Worm (Caenorhabditis elegans) whole organism, young adult: ENCODE results near the gene cka-2.

Experiments
- B0035.1 ChIP-seq: sonication (generic microtip); optimal IDR thresholded peaks from 2 replicates; lab custom pipeline; 2016; ENCODE audit warnings: missing genetic modification characterization, mild to moderate bottlenecking, missing compliant biosample characterization, missing genotype, missing genetic modification reagents
- C06A6.2 ChIP-seq: fragments of 200-800 bp; sonication (Bioruptor generic); conservative IDR thresholded peaks from 2 replicates; pipeline ENCODE4 v1.3.6; 2022; ENCODE audit warnings: missing genetic modification characterization, missing compliant biosample characterization
- F37B4.10 ChIP-seq: fragments of 200-800 bp; sonication (Bioruptor generic); IDR thresholded peaks from 2 replicates; pipeline ENCODE4 v1.3.6; 2022; ENCODE audit warnings: missing genetic modification characterization, missing compliant biosample characterization
- F52B5.7 ChIP-seq: sonication (generic microtip); optimal IDR thresholded peaks from 2 replicates; lab custom pipeline; 2016; ENCODE audit warnings: mild to moderate bottlenecking, missing genetic modification characterization, missing compliant biosample characterization
- Y67H2A.10 ChIP-seq: fragments of 200-800 bp; sonication (Bioruptor generic); conservative IDR thresholded peaks from 2 replicates; pipeline ENCODE4 v1.3.6; 2022; ENCODE audit warnings: missing genetic modification reagents, missing genetic modification characterization, missing compliant biosample characterization
- Y95B8A.8 ChIP-seq: fragments of 200-800 bp; sonication (Bioruptor generic); IDR thresholded peaks from 2 replicates; pipeline ENCODE4 v1.3.6; 2022; ENCODE audit warnings: missing genetic modification reagents, missing genetic modification characterization, missing compliant biosample characterization
- ZK185.1 ChIP-seq: sonication (generic microtip); optimal IDR thresholded peaks from 2 replicates; lab custom pipeline; 2016; ENCODE audit warnings: mild to moderate bottlenecking, missing genetic modification characterization, missing compliant biosample characterization; ENCODE audit not compliant: poor library complexity, severe bottlenecking
- aptf-2 ChIP-seq: fragments of 200-800 bp; sonication (Bioruptor generic); conservative IDR thresholded peaks from 2 replicates; pipeline ENCODE4 v1.3.6; 2022; ENCODE audit warnings: missing genetic modification reagents, missing genetic modification characterization, missing compliant biosample characterization
- cebp-2 ChIP-seq: fragments of 200-800 bp; sonication (Bioruptor generic); IDR thresholded peaks from 2 replicates; pipeline ENCODE4 v1.3.6; 2022; ENCODE audit warnings: missing genetic modification characterization, missing compliant biosample characterization
- ceh-100 ChIP-seq: fragments of 200-800 bp; sonication (Bioruptor generic); IDR thresholded peaks from 2 replicates; pipeline ENCODE4 v1.3.6; 2022; ENCODE audit warnings: missing genetic modification reagents, missing genetic modification characterization, missing compliant biosample characterization
- dpff-1 ChIP-seq: sonication (generic microtip); optimal IDR thresholded peaks from 2 replicates; lab custom pipeline; 2017; ENCODE audit warnings: mild to moderate bottlenecking, missing genetic modification characterization, missing compliant biosample characterization
- egl-44 ChIP-seq: fragments of 200-800 bp; sonication (Bioruptor generic); IDR thresholded peaks from 2 replicates; pipeline ENCODE4 v1.3.6; 2022; ENCODE audit warnings: missing genetic modification reagents, missing genetic modification characterization, missing compliant biosample characterization
- him-1 ChIP-seq: sonication (generic microtip); optimal IDR thresholded peaks from 2 replicates; lab custom pipeline; 2016; ENCODE audit warnings: missing genotype, missing genetic modification reagents, missing genetic modification characterization, missing compliant biosample characterization
- hlh-12 ChIP-seq: sonication (generic microtip); optimal IDR thresholded peaks from 2 replicates; lab custom pipeline; 2016; ENCODE audit warnings: missing genetic modification characterization, missing compliant biosample characterization
- hlh-26 ChIP-seq: fragments of 200-800 bp; sonication (Bioruptor generic); conservative IDR thresholded peaks from 2 replicates; pipeline ENCODE4 v1.3.6; 2022; ENCODE audit warnings: missing genetic modification reagents, missing genetic modification characterization, missing compliant biosample characterization
- hmg-1.2 ChIP-seq: fragments of 200-800 bp; sonication (Bioruptor generic); IDR thresholded peaks from 2 replicates; pipeline ENCODE4 v1.3.6; 2022; ENCODE audit warnings: missing genetic modification reagents, missing genetic modification characterization, missing compliant biosample characterization
- hsf-1 ChIP-seq: fragments of 200-800 bp; sonication (Bioruptor generic); IDR thresholded peaks from 2 replicates; pipeline ENCODE4 v1.3.6; 2022; ENCODE audit warnings: missing genetic modification reagents, missing genetic modification characterization, missing compliant biosample characterization
- let-526 ChIP-seq: fragments of 200-800 bp; sonication (Bioruptor generic); IDR thresholded peaks from 2 replicates; pipeline ENCODE4 v1.3.6; 2022; ENCODE audit warnings: missing genetic modification reagents, missing genetic modification characterization, missing compliant biosample characterization
- let-607 ChIP-seq, 2 experiments: fragments of 200-800 bp in 1 of 2; sonication (Bioruptor generic) in 1 of 2; sonication (generic microtip) in 1 of 2; optimal IDR thresholded peaks; 2 replicates each; lab custom pipeline; 2016 to 2018; ENCODE audit warnings: mild to moderate bottlenecking in 2 of 2, missing compliant biosample characterization in 2 of 2, missing genetic modification characterization in 2 of 2, moderate library complexity in 2 of 2, missing genotype in 1 of 2
- lin-35 ChIP-seq, 3 experiments: fragments of 150-350 bp in 2 of 3; sonication (generic microtip) in 1 of 3; optimal IDR thresholded peaks; 2 replicates each; lab custom pipeline; 2014 to 2018; ENCODE audit warnings: missing biosample characterization in 3 of 3, missing genetic modification characterization in 3 of 3, missing genetic modification reagents in 3 of 3
- lin-40 ChIP-seq: sonication (generic microtip); optimal IDR thresholded peaks from 2 replicates; lab custom pipeline; 2016; ENCODE audit warnings: missing genetic modification characterization, mild to moderate bottlenecking, missing compliant biosample characterization, missing genotype, missing genetic modification reagents
- lsl-1 ChIP-seq: fragments of 200-800 bp; sonication (Bioruptor generic); optimal IDR thresholded peaks from 2 replicates; lab custom pipeline; 2018; ENCODE audit warnings: mild to moderate bottlenecking, missing genetic modification characterization, moderate library complexity, missing compliant biosample characterization
- madf-10 ChIP-seq: sonication (generic microtip); optimal IDR thresholded peaks from 2 replicates; lab custom pipeline; 2016; ENCODE audit warnings: mild to moderate bottlenecking, missing genetic modification characterization, missing compliant biosample characterization
- mes-4 ChIP-seq: sonication (generic microtip); optimal IDR thresholded peaks from 2 replicates; lab custom pipeline; 2016; ENCODE audit warnings: missing genotype, missing genetic modification characterization, missing compliant biosample characterization
- nhr-120 ChIP-seq: fragments of 200-800 bp; sonication (Bioruptor generic); IDR thresholded peaks from 2 replicates; pipeline ENCODE4 v1.3.6; 2022; ENCODE audit warnings: missing genetic modification characterization, missing compliant biosample characterization
- pbrm-1 ChIP-seq: fragments of 200-800 bp; sonication (Bioruptor generic); IDR thresholded peaks from 2 replicates; pipeline ENCODE4 v1.3.6; 2022; ENCODE audit warnings: missing genetic modification reagents, missing genetic modification characterization, missing compliant biosample characterization
- pha-4 ChIP-seq: fragments of 150-350 bp; sonication (generic microtip); optimal IDR thresholded peaks from 2 replicates; lab custom pipeline; 2014; ENCODE audit warnings: missing biosample characterization, missing genetic modification reagents, missing genetic modification characterization
- repo-1 ChIP-seq: sonication (generic microtip); optimal IDR thresholded peaks from 2 replicates; lab custom pipeline; 2017; ENCODE audit warnings: mild to moderate bottlenecking, missing genetic modification characterization, missing compliant biosample characterization
- snpc-1.1 ChIP-seq: sonication (generic microtip); optimal IDR thresholded peaks from 2 replicates; lab custom pipeline; 2017; ENCODE audit warnings: missing genetic modification characterization, mild to moderate bottlenecking, missing compliant biosample characterization, antibody characterized with exemption, moderate library complexity, missing genotype, missing genetic modification reagents; ENCODE audit not compliant: insufficient read depth
- sptf-2 ChIP-seq: fragments of 200-800 bp; sonication (Bioruptor generic); optimal IDR thresholded peaks from 2 replicates; lab custom pipeline; 2018; ENCODE audit warnings: mild to moderate bottlenecking, missing genetic modification characterization, missing compliant biosample characterization
- tlf-1 ChIP-seq: fragments of 200-800 bp; sonication (Bioruptor generic); optimal IDR thresholded peaks from 2 replicates; lab custom pipeline; 2018; ENCODE audit warnings: mild to moderate bottlenecking, missing genetic modification characterization, missing compliant biosample characterization
- zfh-2 ChIP-seq: fragments of 200-800 bp; sonication (Bioruptor generic); conservative IDR thresholded peaks from 2 replicates; pipeline ENCODE4 v1.3.6; 2022; ENCODE audit warnings: missing genetic modification reagents, missing genetic modification characterization, missing compliant biosample characterization
- zim-3 ChIP-seq: sonication (generic microtip); optimal IDR thresholded peaks from 2 replicates; lab custom pipeline; 2017; ENCODE audit warnings: mild to moderate bottlenecking, missing genetic modification characterization, moderate library complexity, missing compliant biosample characterization
- ztf-25 ChIP-seq: fragments of 200-800 bp; sonication (Bioruptor generic); IDR thresholded peaks from 2 replicates; pipeline ENCODE4 v1.3.6; 2022; ENCODE audit warnings: missing genetic modification reagents, missing genetic modification characterization, missing compliant biosample characterization
- ztf-28 ChIP-seq: fragments of 200-800 bp; sonication (Bioruptor generic); IDR thresholded peaks from 2 replicates; pipeline ENCODE4 v1.3.6; 2022; ENCODE audit warnings: missing genetic modification reagents, missing genetic modification characterization, missing compliant biosample characterization

cka-2 gene

ce11 chrX:4273614-4274013 lies 12.3 kb upstream of the cka-2 start, which contains the start of gene C52B9.10:
Gene C52B9.10, plus strand, starts transcription at chrX:4273914.
- TF ChIP-seq hsf-1 (GFP tag; lab: Robert Waterston, UW) (no peak), aptf-2 (GFP tag; lab: Robert Waterston, UW) (no peak), nhr-120 (GFP tag; lab: Robert Waterston, UW) (no peak), ztf-25 (GFP tag; lab: Robert Waterston, UW) (no peak), B0035.1 (tag; lab: Kevin White, UChicago) (no peak), sptf-2 (GFP tag; lab: Kevin White, UChicago) (no peak), pbrm-1 (no peak), hlh-12 (no peak)

- TF ChIP-seq zfh-2 (GFP tag; lab: Robert Waterston, UW) (no peak), cebp-2 (GFP tag; lab: Robert Waterston, UW) (no peak), ztf-25 (GFP tag; lab: Robert Waterston, UW) (no peak), aptf-2 (GFP tag; lab: Robert Waterston, UW) (no peak), pha-4 (tag; lab: Kevin White, UChicago) (no peak), let-607 (tag; optimal IDR thresholded peaks at IDR 0.05; lab: Kevin White, UChicago) (no peak), snpc-1.1 (tag; lab: Kevin White, UChicago) (no peak), Y95B8A.8 (GFP tag; lab: Robert Waterston, UW) (no peak), him-1 (no peak)
Measured at ce11 chrX:4274116-4274515, 11.8 kb upstream of the cka-2 start, which contains the start of gene mec-18. Gene mec-18, minus strand, starts transcription at chrX:4274216.

- TF ChIP-seq ztf-28 (no peak), Y67H2A.10 (GFP tag; lab: Robert Waterston, UW) (no peak), hmg-1.2 (GFP tag; lab: Robert Waterston, UW) (no peak)
Measured at ce11 chrX:4279294-4279782, 6.6 kb upstream of the cka-2 start, which contains the start of the genes twk-28 and ets-9. Gene twk-28, minus strand, starts transcription at chrX:4279344. Gene ets-9, plus strand, starts transcription at chrX:4279703.

ce11 chrX:4282380-4282779 lies 3.5 kb upstream of the cka-2 start, which contains the start of gene C52B9.19:
Gene C52B9.19, plus strand, starts transcription at chrX:4282555.
- TF ChIP-seq egl-44 (GFP tag; lab: Robert Waterston, UW) (no peak), him-1 (no peak), ceh-100 (GFP tag; lab: Robert Waterston, UW) (no peak)

- TF ChIP-seq repo-1 (tag; lab: Kevin White, UChicago): no peak
- no peak for TF ChIP-seq madf-10
- no peak for TF ChIP-seq aptf-2 (GFP tag; lab: Robert Waterston, UW)
- TF ChIP-seq dpff-1 (tag; lab: Kevin White, UChicago): no peak
- no peak for TF ChIP-seq ZK185.1 (tag; lab: Kevin White, UChicago)
- TF ChIP-seq hlh-26 (GFP tag; lab: Robert Waterston, UW): no peak
- TF ChIP-seq tlf-1 (GFP tag; lab: Kevin White, UChicago): no peak
- TF ChIP-seq zim-3: no peak
- no peak for TF ChIP-seq lin-40 (tag; lab: Kevin White, UChicago)
- TF ChIP-seq mes-4 (tag; lab: Kevin White, UChicago): no peak
- no peak for TF ChIP-seq F37B4.10
- TF ChIP-seq lin-35 (GFP tag; optimal IDR thresholded peaks at IDR 0.05; lab: Kevin White, UChicago): no peak
- no peak for TF ChIP-seq lsl-1 (GFP tag; lab: Kevin White, UChicago)
- TF ChIP-seq F52B5.7 (tag; lab: Kevin White, UChicago): no peak
- no peak for TF ChIP-seq let-526 (GFP tag; lab: Robert Waterston, UW)
- TF ChIP-seq ztf-25 (GFP tag; lab: Robert Waterston, UW): no peak
- TF ChIP-seq C06A6.2 (GFP tag; lab: Robert Waterston, UW): no peak
- TF ChIP-seq, all 124 proteins: peak for 0
Measured at ce11 chrX:4283989-4284388, 1.9 kb upstream of the cka-2 start, which contains the start of gene ets-10. Gene ets-10, plus strand, starts transcription at chrX:4284189.
